Worm (Caenorhabditis elegans) whole organism, L1 larva: ENCODE data around the gene gtf-2H4.

ENCODE experiments used
- F16B12.6 ChIP-seq: fragments of 150-350 bp; optimal IDR thresholded peaks from 2 replicates; lab custom pipeline; 2014; ENCODE audit warnings: missing biosample characterization, missing genetic modification characterization
- Y116A8C.19 ChIP-seq: sonication (generic microtip); optimal IDR thresholded peaks from 2 replicates; lab custom pipeline; 2016; ENCODE audit warnings: missing compliant biosample characterization, missing genetic modification characterization, borderline replicate concordance
- aha-1 ChIP-seq: fragments of 150-350 bp; optimal IDR thresholded peaks from 2 replicates; lab custom pipeline; 2014; ENCODE audit warnings: missing biosample characterization, missing genetic modification characterization
- aly-2 ChIP-seq: fragments of 150-350 bp; optimal IDR thresholded peaks from 2 replicates; lab custom pipeline; 2014; ENCODE audit warnings: missing biosample characterization, missing genetic modification characterization
- ama-1 ChIP-seq: fragments of 150-350 bp; optimal IDR thresholded peaks from 2 replicates; lab custom pipeline; 2014
- blmp-1 ChIP-seq: fragments of 150-350 bp; optimal IDR thresholded peaks from 2 replicates; lab custom pipeline; 2014; ENCODE audit warnings: missing biosample characterization, missing genetic modification characterization
- ceh-63 ChIP-seq: fragments of 200-800 bp; sonication (Bioruptor generic); optimal IDR thresholded peaks from 2 replicates; lab custom pipeline; 2018; ENCODE audit warnings: mild to moderate bottlenecking, missing genetic modification characterization, missing compliant biosample characterization
- ceh-8 ChIP-seq: fragments of 200-800 bp; sonication (Bioruptor generic); optimal IDR thresholded peaks from 2 replicates; lab custom pipeline; 2018; ENCODE audit warnings: mild to moderate bottlenecking, missing genetic modification characterization, moderate library complexity, missing compliant biosample characterization
- ceh-88 ChIP-seq: fragments of 200-800 bp; sonication (Bioruptor generic); IDR thresholded peaks from 2 replicates; pipeline ENCODE4 v1.3.6; 2022; ENCODE audit warnings: missing genetic modification characterization, missing compliant biosample characterization
- ceh-90 ChIP-seq: sonication (generic microtip); optimal IDR thresholded peaks from 2 replicates; lab custom pipeline; 2016; ENCODE audit warnings: missing genetic modification characterization, missing compliant biosample characterization
- dpl-1 ChIP-seq, 3 experiments: fragments of 150-350 bp in 2 of 3; sonication (generic microtip) in 1 of 3; optimal IDR thresholded peaks; 2 replicates each; lab custom pipeline; 2014 to 2017; ENCODE audit warnings: missing biosample characterization in 3 of 3, missing genetic modification characterization in 3 of 3, missing genetic modification reagents in 3 of 3
- efl-1 ChIP-seq, 4 experiments: fragments of 150-350 bp; optimal IDR thresholded peaks in 3 of 4; peaks in 1 of 4; 1 replicate in 1 of 4; 2 replicates in 3 of 4; lab custom pipeline; 2014; ENCODE audit warnings: missing biosample characterization in 2 of 4, missing genetic modification characterization in 2 of 4, missing genetic modification reagents in 2 of 4
- egl-13 ChIP-seq: sonication (generic microtip); optimal IDR thresholded peaks from 2 replicates; lab custom pipeline; 2016; ENCODE audit warnings: missing genotype, missing genetic modification reagents, missing genetic modification characterization, missing compliant biosample characterization
- egl-27 ChIP-seq, 2 experiments: fragments of 150-350 bp in 1 of 2; sonication (generic microtip); optimal IDR thresholded peaks; 3 replicates each; lab custom pipeline; 2017 to 2018; ENCODE audit warnings: missing biosample characterization in 2 of 2, missing genetic modification characterization in 2 of 2, missing genetic modification reagents in 2 of 2
- elt-2 ChIP-seq: sonication (generic microtip); optimal IDR thresholded peaks from 2 replicates; lab custom pipeline; 2016; ENCODE audit warnings: missing genetic modification characterization, mild to moderate bottlenecking, inconsistent platforms, missing compliant biosample characterization, missing genetic modification reagents
- ets-5 ChIP-seq: fragments of 200-800 bp; sonication (Bioruptor generic); IDR thresholded peaks from 2 replicates; pipeline ENCODE4 v1.3.6; 2022; ENCODE audit warnings: missing genetic modification characterization, missing compliant biosample characterization
- fkh-10 ChIP-seq: sonication (generic microtip); optimal IDR thresholded peaks from 2 replicates; lab custom pipeline; 2017; ENCODE audit warnings: missing biosample characterization, missing genetic modification reagents, missing genetic modification characterization
- fkh-4 ChIP-seq: sonication (generic microtip); optimal IDR thresholded peaks from 2 replicates; lab custom pipeline; 2016; ENCODE audit warnings: missing compliant biosample characterization, missing genetic modification characterization, borderline replicate concordance
- grh-1 ChIP-seq: fragments of 200-800 bp; sonication (Bioruptor generic); IDR thresholded peaks from 2 replicates; pipeline ENCODE4 v1.3.6; 2022; ENCODE audit warnings: missing genetic modification reagents, missing genetic modification characterization, missing compliant biosample characterization
- hpl-2 ChIP-seq: fragments of 150-350 bp; optimal IDR thresholded peaks from 2 replicates; lab custom pipeline; 2014; ENCODE audit warnings: missing biosample characterization, missing genetic modification reagents, missing genetic modification characterization
- isw-1 ChIP-seq: fragments of 200-800 bp; sonication (Bioruptor generic); IDR thresholded peaks from 2 replicates; pipeline ENCODE4 v1.3.6; 2022; ENCODE audit warnings: missing genetic modification characterization, missing compliant biosample characterization
- lin-13 ChIP-seq: fragments of 150-350 bp; optimal IDR thresholded peaks from 2 replicates; lab custom pipeline; 2014; ENCODE audit warnings: missing biosample characterization, missing genetic modification reagents, missing genetic modification characterization
- lin-14 ChIP-seq: fragments of 200-800 bp; sonication (Bioruptor generic); optimal IDR thresholded peaks from 2 replicates; lab custom pipeline; 2018; ENCODE audit warnings: mild to moderate bottlenecking, missing genetic modification characterization, moderate library complexity, missing compliant biosample characterization
- lin-35 ChIP-seq, 2 experiments: fragments of 150-350 bp; optimal IDR thresholded peaks; 2 replicates each; lab custom pipeline; 2014; ENCODE audit warnings: missing biosample characterization in 2 of 2, missing genetic modification characterization in 2 of 2, missing genetic modification reagents in 2 of 2
- mab-9 ChIP-seq: fragments of 200-800 bp; sonication (Bioruptor generic); IDR thresholded peaks from 2 replicates; pipeline ENCODE4 v1.3.6; 2022; ENCODE audit warnings: missing genetic modification reagents, missing genetic modification characterization, missing compliant biosample characterization
- mdl-1 ChIP-seq, 2 experiments: fragments of 150-350 bp; optimal IDR thresholded peaks; 2 replicates each; lab custom pipeline; 2014 to 2017; ENCODE audit warnings: missing biosample characterization in 2 of 2, missing genetic modification characterization in 2 of 2, inconsistent platforms in 1 of 2
- mep-1 ChIP-seq: fragments of 150-350 bp; optimal IDR thresholded peaks from 2 replicates; lab custom pipeline; 2014; ENCODE audit warnings: missing biosample characterization, missing genetic modification characterization
- nhr-11 ChIP-seq: fragments of 150-350 bp; optimal IDR thresholded peaks from 2 replicates; lab custom pipeline; 2014; ENCODE audit warnings: missing biosample characterization, missing genetic modification characterization
- nhr-12 ChIP-seq: sonication (generic microtip); optimal IDR thresholded peaks from 2 replicates; lab custom pipeline; 2017; ENCODE audit warnings: missing biosample characterization, missing genetic modification characterization
- nhr-19 ChIP-seq: fragments of 200-800 bp; sonication (Bioruptor generic); conservative IDR thresholded peaks from 2 replicates; pipeline ENCODE4 v1.3.6; 2022; ENCODE audit warnings: missing genetic modification characterization, missing compliant biosample characterization
- nhr-20 ChIP-seq: sonication (generic microtip); optimal IDR thresholded peaks from 2 replicates; lab custom pipeline; 2016; ENCODE audit warnings: mild to moderate bottlenecking, missing genetic modification characterization, missing compliant biosample characterization
- nhr-28 ChIP-seq: fragments of 150-350 bp; optimal IDR thresholded peaks from 2 replicates; lab custom pipeline; 2014; ENCODE audit warnings: missing biosample characterization, missing genetic modification characterization
- nhr-47 ChIP-seq: sonication (generic microtip); optimal IDR thresholded peaks from 2 replicates; lab custom pipeline; 2016; ENCODE audit warnings: mild to moderate bottlenecking, missing genetic modification characterization, moderate library complexity, missing compliant biosample characterization
- nhr-71 ChIP-seq: sonication (generic microtip); optimal IDR thresholded peaks from 2 replicates; lab custom pipeline; 2016; ENCODE audit warnings: mild to moderate bottlenecking, missing genetic modification characterization, moderate library complexity, missing compliant biosample characterization
- nhr-76 ChIP-seq: sonication (generic microtip); optimal IDR thresholded peaks from 2 replicates; lab custom pipeline; 2017; ENCODE audit warnings: missing biosample characterization, missing genetic modification characterization
- nhr-84 ChIP-seq: sonication (generic microtip); optimal IDR thresholded peaks from 2 replicates; lab custom pipeline; 2017; ENCODE audit warnings: missing biosample characterization, missing genetic modification characterization
- pag-3 ChIP-seq: sonication (generic microtip); optimal IDR thresholded peaks from 2 replicates; lab custom pipeline; 2017; ENCODE audit warnings: missing genetic modification characterization, mild to moderate bottlenecking, missing compliant biosample characterization, antibody characterized with exemption, borderline replicate concordance; ENCODE audit not compliant: insufficient read depth
- pax-3 ChIP-seq: fragments of 200-800 bp; sonication (Bioruptor generic); optimal IDR thresholded peaks from 2 replicates; lab custom pipeline; 2018; ENCODE audit warnings: mild to moderate bottlenecking, missing genetic modification characterization, moderate library complexity, missing compliant biosample characterization
- pqm-1 ChIP-seq: sonication (generic microtip); optimal IDR thresholded peaks from 3 replicates; lab custom pipeline; 2017; ENCODE audit warnings: missing biosample characterization, missing genetic modification characterization
- rnt-1 ChIP-seq: sonication (generic microtip); optimal IDR thresholded peaks from 2 replicates; lab custom pipeline; 2016; ENCODE audit warnings: mild to moderate bottlenecking, missing genetic modification characterization, moderate library complexity, missing compliant biosample characterization
- skn-1 ChIP-seq: fragments of 150-350 bp; optimal IDR thresholded peaks from 2 replicates; lab custom pipeline; 2014; ENCODE audit warnings: missing biosample characterization, missing genetic modification characterization
- sox-4 ChIP-seq: sonication (generic microtip); optimal IDR thresholded peaks from 2 replicates; lab custom pipeline; 2016; ENCODE audit warnings: missing genetic modification characterization, missing compliant biosample characterization
- sup-37 ChIP-seq: fragments of 200-800 bp; sonication (Bioruptor generic); optimal IDR thresholded peaks from 2 replicates; lab custom pipeline; 2018; ENCODE audit warnings: mild to moderate bottlenecking, missing genetic modification characterization, missing compliant biosample characterization
- tbx-2 ChIP-seq: sonication (generic microtip); optimal IDR thresholded peaks from 2 replicates; lab custom pipeline; 2016; ENCODE audit warnings: missing genetic modification characterization, missing compliant biosample characterization
- unc-130 ChIP-seq: fragments of 150-350 bp; optimal IDR thresholded peaks from 2 replicates; lab custom pipeline; 2017; ENCODE audit warnings: missing biosample characterization, missing genetic modification characterization, inconsistent platforms
- unc-30 ChIP-seq: sonication (generic microtip); optimal IDR thresholded peaks from 2 replicates; lab custom pipeline; 2017; ENCODE audit warnings: missing biosample characterization, missing genetic modification characterization
- unc-86 ChIP-seq: sonication (generic microtip); optimal IDR thresholded peaks from 2 replicates; lab custom pipeline; 2016; ENCODE audit warnings: missing genetic modification characterization, missing compliant biosample characterization
- xbp-1 ChIP-seq: sonication (generic microtip); optimal IDR thresholded peaks from 2 replicates; lab custom pipeline; 2016; ENCODE audit warnings: missing genetic modification characterization, missing compliant biosample characterization
- zag-1 ChIP-seq: fragments of 150-350 bp; optimal IDR thresholded peaks from 2 replicates; lab custom pipeline; 2014; ENCODE audit warnings: missing biosample characterization, missing genetic modification characterization
- zip-4 ChIP-seq: fragments of 200-800 bp; sonication (Bioruptor generic); optimal IDR thresholded peaks from 2 replicates; lab custom pipeline; 2018; ENCODE audit warnings: mild to moderate bottlenecking, missing genetic modification characterization, moderate library complexity, missing compliant biosample characterization
- ztf-4 ChIP-seq: fragments of 150-350 bp; optimal IDR thresholded peaks from 2 replicates; lab custom pipeline; 2014; ENCODE audit warnings: missing biosample characterization, missing genetic modification characterization

The gtf-2H4 gene

DNA sequence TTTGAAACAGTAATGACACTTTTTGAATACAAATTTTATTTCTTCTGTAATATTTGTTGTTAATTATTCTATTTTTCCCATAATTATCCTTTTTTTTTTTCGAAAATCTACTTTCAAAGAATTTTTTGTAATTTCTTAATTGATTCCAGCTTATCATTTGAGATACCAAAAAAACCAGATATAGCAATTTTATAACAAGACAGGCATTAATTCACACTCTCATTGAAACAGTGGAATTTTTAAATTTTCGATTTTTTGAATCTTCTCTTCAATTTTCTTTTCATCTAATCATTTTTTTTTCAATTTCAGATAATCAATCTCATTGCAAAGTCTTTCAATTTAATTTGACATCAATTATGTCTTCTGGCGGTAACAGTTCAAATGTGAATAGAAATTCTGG is 53.0 kb downstream of the gtf-2H4 start, which contains the start of gene nhr-5:
Gene nhr-5, plus strand, starts transcription at position 301 of the 400 bp plus-strand sequence.
- TF ChIP-seq sox-4 (tag; lab: Kevin White, UChicago) (no peak), Y116A8C.19 (tag; lab: Kevin White, UChicago) (no peak), dpl-1 (GFP tag; optimal IDR thresholded peaks at IDR 0.05; lab: Kevin White, UChicago) (no peak), skn-1 (no peak), elt-2 (tag; lab: Kevin White, UChicago) (no peak), nhr-11 (no peak), hpl-2 (GFP tag; lab: Kevin White, UChicago) (no peak), F16B12.6 (tag; lab: Kevin White, UChicago) (no peak), unc-30 (tag; lab: Kevin White, UChicago) (no peak), unc-86 (tag; lab: Kevin White, UChicago) (no peak), tbx-2 (tag; lab: Kevin White, UChicago) (no peak), nhr-84 (tag; lab: Kevin White, UChicago) (no peak), fkh-10 (no peak), ztf-4 (tag; lab: Kevin White, UChicago) (no peak)

- peak; percentile 78 for TF ChIP-seq nhr-71 (tag; lab: Kevin White, UChicago)
- TF ChIP-seq fkh-4, result no peak
- TF ChIP-seq ceh-63 (GFP tag; lab: Kevin White, UChicago), result no peak
- peak; percentile 88 for TF ChIP-seq nhr-20
- TF ChIP-seq ceh-90 (tag; lab: Kevin White, UChicago), result no peak
- no peak for TF ChIP-seq ceh-88 (GFP tag; lab: Robert Waterston, UW)
- TF ChIP-seq dpl-1 (GFP tag; optimal IDR thresholded peaks at IDR 0.05; lab: Kevin White, UChicago), result peak in 2 of 3 experiments; percentile 7 to 48
- no peak for TF ChIP-seq nhr-76 (tag; lab: Kevin White, UChicago)
- peak in 1 of 2 experiments; percentile 78 for TF ChIP-seq lin-35 (GFP tag; optimal IDR thresholded peaks at IDR 0.05; lab: Kevin White, UChicago)
- no peak for TF ChIP-seq nhr-28 (tag; lab: Kevin White, UChicago)
- peak; percentile 84 for TF ChIP-seq grh-1 (GFP tag; lab: Robert Waterston, UW)
- TF ChIP-seq egl-27 (tag; optimal IDR thresholded peaks at IDR 0.05; lab: Kevin White, UChicago), result no peak
- TF ChIP-seq unc-130 (tag; lab: Kevin White, UChicago), result no peak
- TF ChIP-seq rnt-1 (tag; lab: Kevin White, UChicago), result no peak
- peak; percentile 87 for TF ChIP-seq blmp-1 (tag; lab: Kevin White, UChicago)
- no peak for TF ChIP-seq pqm-1 (tag; lab: Kevin White, UChicago)
- TF ChIP-seq egl-13 (tag; lab: Kevin White, UChicago), result no peak
- TF ChIP-seq nhr-19 (GFP tag; lab: Robert Waterston, UW), result peak; percentile 54
- no peak for TF ChIP-seq ztf-4 (tag; lab: Kevin White, UChicago)
- no peak for TF ChIP-seq ceh-8 (GFP tag; lab: Kevin White, UChicago)
- TF ChIP-seq zip-4 (GFP tag; lab: Kevin White, UChicago), result no peak
- TF ChIP-seq unc-86 (tag; lab: Kevin White, UChicago), result no peak
- no peak for TF ChIP-seq zag-1 (tag; lab: Kevin White, UChicago)
- TF ChIP-seq nhr-47, result peak; percentile 45
- no peak for TF ChIP-seq fkh-10
- peak; percentile 17 for TF ChIP-seq lin-13
- TF ChIP-seq mep-1, result peak; percentile 13
- TF ChIP-seq sup-37 (GFP tag; lab: Kevin White, UChicago), result no peak
- TF ChIP-seq lin-14 (GFP tag; lab: Kevin White, UChicago), result no peak
- TF ChIP-seq nhr-12 (tag; lab: Kevin White, UChicago), result no peak
- no peak for TF ChIP-seq mab-9 (GFP tag; lab: Robert Waterston, UW)
- no peak for TF ChIP-seq aha-1 (tag; lab: Kevin White, UChicago)
- TF ChIP-seq pag-3 (tag; lab: Kevin White, UChicago), result no peak
- no peak for TF ChIP-seq aly-2 (tag; lab: Kevin White, UChicago)
- TF ChIP-seq xbp-1 (tag; lab: Kevin White, UChicago), result no peak
- TF ChIP-seq pax-3 (tag; lab: Kevin White, UChicago), result no peak
- TF ChIP-seq mdl-1 (tag; optimal IDR thresholded peaks at IDR 0.05; lab: Kevin White, UChicago), result peak in 1 of 2 experiments; percentile 40
- TF ChIP-seq ets-5 (GFP tag; lab: Robert Waterston, UW), result no peak
- TF ChIP-seq isw-1, result no peak
- peak; percentile 22 to 35 for TF ChIP-seq efl-1 (optimal IDR thresholded peaks at IDR 0.05; lab: Kevin White, UChicago)
- TF ChIP-seq efl-1 (GFP tag; optimal IDR thresholded peaks at IDR 0.05 in 1 of 2; lab: Kevin White, UChicago), result peak in 1 of 2 experiments; percentile 93
- TF ChIP-seq ama-1 (lab: Kevin White, UChicago), result no peak
These were observed 54.3 kb downstream of the gtf-2H4 start for ce11 chrIV:15398643-15399042.
